Worm (Caenorhabditis elegans) whole organism, mixed stage, embryonic: ENCODE data around the gene T14G8.3.
A peak's percentile ranks its signal among the peaks of the same experiment; 100 is the strongest.

ENCODE experiments used
- M03D4.4 ChIP-seq: sonication (generic microtip); optimal IDR thresholded peaks from 2 replicates; lab custom pipeline; 2017; ENCODE audit warnings: mild to moderate bottlenecking, missing genetic modification characterization, missing compliant biosample characterization
- bed-3 ChIP-seq: fragments of 200-800 bp; sonication (Bioruptor generic); optimal IDR thresholded peaks from 3 replicates; lab custom pipeline; 2018; ENCODE audit warnings: mild to moderate bottlenecking, missing genetic modification characterization, moderate library complexity, missing compliant biosample characterization
- blmp-1 ChIP-seq: fragments of 150-350 bp; optimal IDR thresholded peaks from 2 replicates; lab custom pipeline; 2014; ENCODE audit warnings: missing biosample characterization, missing genetic modification characterization
- ceh-39 ChIP-seq: fragments of 150-350 bp; optimal IDR thresholded peaks from 2 replicates; lab custom pipeline; 2014; ENCODE audit warnings: missing biosample characterization, missing genetic modification characterization
- ceh-43 ChIP-seq: fragments of 200-800 bp; sonication (Bioruptor generic); optimal IDR thresholded peaks from 2 replicates; lab custom pipeline; 2018; ENCODE audit warnings: mild to moderate bottlenecking, missing genetic modification characterization, moderate library complexity, missing compliant biosample characterization
- ceh-83 ChIP-seq: fragments of 200-800 bp; sonication (Bioruptor generic); optimal IDR thresholded peaks from 2 replicates; lab custom pipeline; 2018; ENCODE audit warnings: mild to moderate bottlenecking, missing genetic modification characterization, missing compliant biosample characterization
- ces-1 ChIP-seq: fragments of 150-350 bp; optimal IDR thresholded peaks from 2 replicates; lab custom pipeline; 2014; ENCODE audit warnings: missing biosample characterization, missing genetic modification reagents, missing genetic modification characterization
- cnd-1 ChIP-seq: fragments of 200-800 bp; sonication (Bioruptor generic); optimal IDR thresholded peaks from 2 replicates; lab custom pipeline; 2018; ENCODE audit warnings: mild to moderate bottlenecking, missing genetic modification characterization, missing compliant biosample characterization
- drap-1 ChIP-seq: fragments of 200-800 bp; sonication (Bioruptor generic); optimal IDR thresholded peaks from 3 replicates; lab custom pipeline; 2018; ENCODE audit warnings: mild to moderate bottlenecking, missing genetic modification characterization, missing compliant biosample characterization
- elt-1 ChIP-seq: sonication (generic microtip); optimal IDR thresholded peaks from 2 replicates; lab custom pipeline; 2017; ENCODE audit warnings: missing genetic modification characterization, mild to moderate bottlenecking, missing compliant biosample characterization, antibody characterized with exemption, moderate library complexity, borderline replicate concordance; ENCODE audit not compliant: insufficient read depth
- elt-3 ChIP-seq: fragments of 150-350 bp; optimal IDR thresholded peaks from 2 replicates; lab custom pipeline; 2014; ENCODE audit warnings: missing biosample characterization, missing genetic modification characterization
- flh-1 ChIP-seq: fragments of 200-800 bp; sonication (Bioruptor generic); optimal IDR thresholded peaks from 2 replicates; lab custom pipeline; 2018; ENCODE audit warnings: mild to moderate bottlenecking, missing genetic modification characterization, moderate library complexity, missing compliant biosample characterization
- ham-2 ChIP-seq: fragments of 200-800 bp; sonication (Bioruptor generic); optimal IDR thresholded peaks from 2 replicates; lab custom pipeline; 2018; ENCODE audit warnings: mild to moderate bottlenecking, missing genetic modification characterization, missing compliant biosample characterization
- hlh-1 ChIP-seq: fragments of 150-350 bp; optimal IDR thresholded peaks from 2 replicates; lab custom pipeline; 2014; ENCODE audit warnings: missing biosample characterization, missing genetic modification reagents, missing genetic modification characterization
- lin-13 ChIP-seq: fragments of 150-350 bp; optimal IDR thresholded peaks from 2 replicates; lab custom pipeline; 2014; ENCODE audit warnings: missing biosample characterization, missing genetic modification characterization
- lin-32 ChIP-seq: fragments of 200-800 bp; sonication (Bioruptor generic); optimal IDR thresholded peaks from 2 replicates; lab custom pipeline; 2018; ENCODE audit warnings: mild to moderate bottlenecking, missing genetic modification characterization, missing compliant biosample characterization
- lsy-2 ChIP-seq: fragments of 150-350 bp; optimal IDR thresholded peaks from 2 replicates; lab custom pipeline; 2014; ENCODE audit warnings: missing biosample characterization, missing genetic modification characterization
- mab-5 ChIP-seq: fragments of 150-350 bp; optimal IDR thresholded peaks from 2 replicates; lab custom pipeline; 2014; ENCODE audit warnings: missing biosample characterization, missing genetic modification characterization
- mep-1 ChIP-seq: fragments of 150-350 bp; optimal IDR thresholded peaks from 2 replicates; lab custom pipeline; 2017; ENCODE audit warnings: missing biosample characterization, missing genetic modification reagents, missing genetic modification characterization, inconsistent platforms
- mls-2 ChIP-seq: sonication (generic microtip); optimal IDR thresholded peaks from 2 replicates; lab custom pipeline; 2016; ENCODE audit warnings: mild to moderate bottlenecking, missing genetic modification characterization, moderate library complexity, missing compliant biosample characterization
- nhr-12 ChIP-seq: fragments of 150-350 bp; optimal IDR thresholded peaks from 2 replicates; lab custom pipeline; 2014; ENCODE audit warnings: missing biosample characterization, missing genetic modification characterization
- nhr-2 ChIP-seq: fragments of 150-350 bp; optimal IDR thresholded peaks from 2 replicates; lab custom pipeline; 2014; ENCODE audit warnings: missing biosample characterization, missing genetic modification characterization
- nhr-237 ChIP-seq: fragments of 150-350 bp; optimal IDR thresholded peaks from 2 replicates; lab custom pipeline; 2014; ENCODE audit warnings: missing biosample characterization, missing genetic modification characterization
- nhr-28 ChIP-seq: fragments of 150-350 bp; optimal IDR thresholded peaks from 2 replicates; lab custom pipeline; 2014; ENCODE audit warnings: missing biosample characterization, missing genetic modification characterization
- nhr-76 ChIP-seq: sonication (generic microtip); optimal IDR thresholded peaks from 2 replicates; lab custom pipeline; 2017; ENCODE audit warnings: missing biosample characterization, missing genetic modification characterization
- pha-4 ChIP-seq: fragments of 150-350 bp; optimal IDR thresholded peaks from 2 replicates; lab custom pipeline; 2018; ENCODE audit warnings: missing biosample characterization, missing genetic modification reagents, missing genetic modification characterization
- sem-2 ChIP-seq: fragments of 200-800 bp; sonication (Bioruptor generic); optimal IDR thresholded peaks from 2 replicates; lab custom pipeline; 2018; ENCODE audit warnings: mild to moderate bottlenecking, missing genetic modification characterization, missing compliant biosample characterization
- snpc-4 ChIP-seq: fragments of 150-350 bp; optimal IDR thresholded peaks from 2 replicates; lab custom pipeline; 2014; ENCODE audit warnings: missing biosample characterization, missing genetic modification characterization
- sptf-1 ChIP-seq: sonication (generic microtip); optimal IDR thresholded peaks from 2 replicates; lab custom pipeline; 2017; ENCODE audit warnings: mild to moderate bottlenecking, missing genetic modification characterization, moderate library complexity, missing compliant biosample characterization
- tbx-8 ChIP-seq: fragments of 200-800 bp; sonication (Bioruptor generic); optimal IDR thresholded peaks from 2 replicates; lab custom pipeline; 2018; ENCODE audit warnings: mild to moderate bottlenecking, missing genetic modification characterization, moderate library complexity, missing compliant biosample characterization
- unc-120 ChIP-seq: sonication (generic microtip); optimal IDR thresholded peaks from 2 replicates; lab custom pipeline; 2017; ENCODE audit warnings: missing genetic modification characterization, missing compliant biosample characterization; ENCODE audit not compliant: poor library complexity, severe bottlenecking
- unc-39 ChIP-seq: fragments of 150-350 bp; optimal IDR thresholded peaks from 2 replicates; lab custom pipeline; 2014; ENCODE audit warnings: missing biosample characterization, missing genetic modification characterization
- unc-62 ChIP-seq: fragments of 150-350 bp; optimal IDR thresholded peaks from 2 replicates; lab custom pipeline; 2014; ENCODE audit warnings: missing biosample characterization, missing genetic modification reagents, missing genetic modification characterization
- zip-8 ChIP-seq: fragments of 150-350 bp; optimal IDR thresholded peaks from 2 replicates; lab custom pipeline; 2014; ENCODE audit warnings: missing biosample characterization, missing genetic modification characterization
- ztf-11 ChIP-seq: fragments of 150-350 bp; optimal IDR thresholded peaks from 2 replicates; lab custom pipeline; 2014; ENCODE audit warnings: missing biosample characterization, missing genetic modification characterization

T14G8.3 gene

DNA sequence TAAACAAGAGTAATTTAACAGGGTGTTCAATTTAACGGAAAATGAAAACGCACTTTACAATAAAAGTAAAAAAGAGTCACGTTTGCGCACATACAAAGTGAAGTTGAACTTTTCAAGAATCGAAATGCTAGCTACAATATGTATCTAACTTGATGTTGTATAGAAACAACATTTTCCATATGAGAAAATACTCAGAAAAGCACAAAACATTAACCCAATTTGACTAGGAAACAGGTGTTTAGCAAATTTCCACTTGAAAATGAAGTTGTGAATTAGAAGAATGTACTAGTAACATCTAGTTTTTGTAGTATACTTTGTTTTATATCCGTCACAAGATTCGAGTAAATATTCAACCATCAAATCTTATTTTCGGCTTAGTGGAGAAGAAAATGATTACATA is 23.8 kb downstream of the T14G8.3 start, which contains the start of gene gpc-1:
gpc-1 (minus strand) TSS at position 117 of the 400 bp plus-strand sequence.
- TF ChIP-seq flh-1 (GFP tag; lab: Kevin White, UChicago) (no peak), ces-1 (GFP tag; lab: Kevin White, UChicago) (peak; percentile 26)

DNA sequence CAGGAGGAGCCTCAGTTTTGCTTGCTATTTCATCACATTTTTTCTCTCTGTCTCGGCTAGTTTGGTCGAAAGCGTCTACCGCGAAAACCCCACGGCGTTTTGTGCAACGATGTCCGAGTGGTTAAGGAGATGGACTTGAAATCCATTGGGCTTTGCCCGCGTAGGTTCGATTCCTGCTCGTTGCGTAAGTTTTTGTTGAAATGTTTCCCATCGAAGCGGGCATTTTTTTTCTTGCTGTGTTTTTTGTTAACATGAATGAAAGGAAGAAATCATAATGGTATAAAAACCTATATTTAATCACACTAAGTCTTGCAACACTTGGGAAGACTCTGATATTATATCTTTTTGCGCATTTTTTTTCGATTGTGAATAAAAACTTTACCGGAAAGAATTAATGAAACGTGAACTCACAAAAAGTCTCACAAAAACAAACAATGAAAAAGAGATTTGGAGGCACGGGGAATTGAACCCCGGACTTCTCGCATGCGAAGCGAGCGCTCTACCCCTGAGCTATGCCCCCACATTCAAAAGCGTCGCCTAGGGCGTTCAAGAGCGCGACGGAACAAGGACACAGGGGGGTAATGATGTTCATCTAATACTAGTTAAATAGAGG is 28.9 kb downstream of the T14G8.3 start:
- peak; percentile 78 for TF ChIP-seq ceh-43
- TF ChIP-seq mep-1 (tag; lab: Kevin White, UChicago), result peak; percentile 29
- TF ChIP-seq M03D4.4 (tag; lab: Kevin White, UChicago), result peak; percentile 91
- no peak for TF ChIP-seq nhr-28
- peak; percentile 47 for TF ChIP-seq lin-32
- peak; percentile 85 for TF ChIP-seq tbx-8 (GFP tag; lab: Kevin White, UChicago)
- TF ChIP-seq ceh-39, result no peak
- no peak for TF ChIP-seq nhr-237 (tag; lab: Kevin White, UChicago)
- TF ChIP-seq unc-62, result no peak
- TF ChIP-seq pha-4 (tag; lab: Kevin White, UChicago), result peak; percentile 56
- no peak for TF ChIP-seq ces-1 (GFP tag; lab: Kevin White, UChicago)
- no peak for TF ChIP-seq elt-1 (tag; lab: Kevin White, UChicago)
- TF ChIP-seq unc-39 (tag; lab: Kevin White, UChicago), result no peak
- TF ChIP-seq elt-3 (tag; lab: Kevin White, UChicago), result no peak
- peak; percentile 95 for TF ChIP-seq sptf-1
- TF ChIP-seq ceh-83 (GFP tag; lab: Kevin White, UChicago), result peak; percentile 86
- peak; percentile 2 for TF ChIP-seq lsy-2
- TF ChIP-seq snpc-4 (tag; lab: Kevin White, UChicago), result no peak
- peak; percentile 79 for TF ChIP-seq ham-2 (GFP tag; lab: Kevin White, UChicago)
- TF ChIP-seq cnd-1 (tag; lab: Kevin White, UChicago), result peak; percentile 85
- peak; percentile 82 for TF ChIP-seq drap-1 (GFP tag; lab: Kevin White, UChicago)
- TF ChIP-seq ztf-11, result no peak
- TF ChIP-seq blmp-1 (tag; lab: Kevin White, UChicago), result no peak
- no peak for TF ChIP-seq nhr-12 (tag; lab: Kevin White, UChicago)
- TF ChIP-seq hlh-1, result no peak
- TF ChIP-seq sem-2 (GFP tag; lab: Kevin White, UChicago), result peak; percentile 77
- TF ChIP-seq mls-2 (tag; lab: Kevin White, UChicago), result peak; percentile 92
- no peak for TF ChIP-seq nhr-76 (tag; lab: Kevin White, UChicago)
- peak; percentile 7 for TF ChIP-seq zip-8 (tag; lab: Kevin White, UChicago)
- no peak for TF ChIP-seq mab-5 (tag; lab: Kevin White, UChicago)
- TF ChIP-seq unc-120 (tag; lab: Kevin White, UChicago), result peak; percentile 73
- peak; percentile 43 for TF ChIP-seq lin-13 (tag; lab: Kevin White, UChicago)
- TF ChIP-seq bed-3 (GFP tag; lab: Kevin White, UChicago), result peak; percentile 66
- TF ChIP-seq flh-1 (GFP tag; lab: Kevin White, UChicago), result peak; percentile 60
- peak; percentile 21 for TF ChIP-seq nhr-2

DNA sequence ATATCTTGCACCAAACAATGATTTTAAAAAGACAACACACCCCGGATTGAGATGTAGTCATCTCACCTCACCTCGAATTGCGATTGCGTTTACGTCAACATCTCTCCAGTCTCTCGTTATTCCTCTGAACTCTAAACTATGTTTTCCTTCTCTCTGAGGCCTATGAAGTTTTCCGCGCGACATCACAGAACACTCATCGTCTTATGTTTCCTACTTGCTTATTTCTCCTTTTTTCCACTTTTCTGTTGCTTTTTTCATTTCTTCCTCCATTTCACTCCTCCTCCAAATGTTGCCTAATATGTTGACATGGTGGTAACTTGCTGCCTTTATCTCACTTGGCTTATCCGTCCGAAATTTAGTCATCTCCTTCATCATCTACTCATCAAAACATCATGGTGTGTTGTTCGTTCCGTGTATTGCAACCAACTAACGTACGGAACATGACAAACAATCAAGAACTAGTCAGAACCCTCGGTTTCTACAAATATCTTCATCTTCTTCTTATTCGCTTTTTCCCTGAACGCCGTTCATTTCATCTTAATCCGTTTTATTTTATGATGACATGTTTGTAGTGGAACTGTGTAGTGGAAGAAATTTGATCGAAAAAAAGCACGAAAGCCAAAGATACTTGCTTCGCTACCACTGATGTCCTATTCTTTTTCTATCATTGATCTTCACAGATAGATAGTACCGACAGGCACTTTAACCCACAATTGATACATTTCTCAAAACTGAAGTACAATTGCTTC is 38.3 kb downstream of the T14G8.3 start:
- TF ChIP-seq lin-13 (tag; lab: Kevin White, UChicago), result no peak
- no peak for TF ChIP-seq nhr-12 (tag; lab: Kevin White, UChicago)
- TF ChIP-seq mab-5 (tag; lab: Kevin White, UChicago), result no peak
- no peak for TF ChIP-seq M03D4.4 (tag; lab: Kevin White, UChicago)
- no peak for TF ChIP-seq lsy-2
- no peak for TF ChIP-seq cnd-1 (tag; lab: Kevin White, UChicago)
- no peak for TF ChIP-seq unc-62
- no peak for TF ChIP-seq nhr-237 (tag; lab: Kevin White, UChicago)
- TF ChIP-seq snpc-4 (tag; lab: Kevin White, UChicago), result no peak
- no peak for TF ChIP-seq ham-2 (GFP tag; lab: Kevin White, UChicago)
- TF ChIP-seq nhr-28, result no peak
- no peak for TF ChIP-seq pha-4 (tag; lab: Kevin White, UChicago)
